Fruit fly (Drosophila melanogaster) whole organism, wandering third instar larva: ENCODE data around the gene sphe.

Source experiments
- Abd-B ChIP-seq: fragments of >200 bp; optimal IDR thresholded peaks from 2 replicates; lab custom pipeline; 2017; ENCODE audit warnings: missing biosample characterization, missing genetic modification characterization
- CG32264 ChIP-seq: fragments of 200-800 bp; sonication (Bioruptor generic); optimal IDR thresholded peaks from 2 replicates; lab custom pipeline; 2016; ENCODE audit warnings: missing biosample characterization, missing genetic modification characterization
- CG9705 ChIP-seq: fragments of 200-800 bp; sonication (Bioruptor generic); optimal IDR thresholded peaks from 2 replicates; lab custom pipeline; 2018; ENCODE audit warnings: missing biosample characterization, mild to moderate bottlenecking, missing genetic modification characterization
- CrebA ChIP-seq: fragments of 200-800 bp; sonication (Bioruptor generic); optimal IDR thresholded peaks from 2 replicates; lab custom pipeline; 2016; ENCODE audit warnings: missing biosample characterization, mild to moderate bottlenecking, missing genetic modification characterization, borderline replicate concordance
- Dfd ChIP-seq: fragments of >200 bp; optimal IDR thresholded peaks from 2 replicates; lab custom pipeline; 2017; ENCODE audit warnings: missing biosample characterization, missing genetic modification characterization
- Dif ChIP-seq: fragments of 200-275, 200-300 bp; sonication (Bioruptor generic); optimal IDR thresholded peaks from 2 replicates; lab custom pipeline; 2018; ENCODE audit warnings: missing biosample characterization, missing genetic modification characterization; ENCODE audit not compliant: partially characterized antibody
- GATAd ChIP-seq: sonication (Bioruptor generic); optimal IDR thresholded peaks from 2 replicates; lab custom pipeline; 2016; ENCODE audit warnings: missing biosample characterization, missing genetic modification characterization
- HLH106 ChIP-seq: fragments of 200-800 bp; optimal IDR thresholded peaks from 3 replicates; lab custom pipeline; 2019; ENCODE audit warnings: missing biosample characterization, mild to moderate bottlenecking, missing genetic modification characterization, moderate library complexity
- Hnf4 ChIP-seq: fragments of 200-800 bp; sonication (Bioruptor generic); optimal IDR thresholded peaks from 2 replicates; lab custom pipeline; 2016; ENCODE audit warnings: missing biosample characterization, mild to moderate bottlenecking, missing genetic modification characterization
- Hr78 ChIP-seq: fragments of >200 bp; optimal IDR thresholded peaks from 2 replicates; lab custom pipeline; 2017; ENCODE audit warnings: missing biosample characterization, missing genetic modification characterization
- Jra ChIP-seq: sonication (Bioruptor generic); optimal IDR thresholded peaks from 2 replicates; lab custom pipeline; 2016; ENCODE audit warnings: missing biosample characterization, missing genetic modification characterization
- Mio ChIP-seq: sonication (Bioruptor generic); optimal IDR thresholded peaks from 2 replicates; lab custom pipeline; 2016; ENCODE audit warnings: missing biosample characterization, missing genetic modification characterization
- Myc ChIP-seq: fragments of >200 bp; optimal IDR thresholded peaks from 2 replicates; lab custom pipeline; 2017
- N ChIP-seq: fragments of >200 bp; optimal IDR thresholded peaks from 2 replicates; lab custom pipeline; 2018; ENCODE audit warnings: missing biosample characterization, missing external identifiers, missing genetic modification characterization
- Sp1 ChIP-seq: fragments of 200-800 bp; sonication (Bioruptor generic); optimal IDR thresholded peaks from 3 replicates; lab custom pipeline; 2019; ENCODE audit warnings: missing biosample characterization, mild to moderate bottlenecking, missing genetic modification characterization, moderate library complexity
- Vsx2 ChIP-seq: fragments of 200-300, 225-300 bp; sonication (Bioruptor generic); optimal IDR thresholded peaks from 2 replicates; lab custom pipeline; 2018; ENCODE audit warnings: missing biosample characterization, missing genetic modification characterization; ENCODE audit not compliant: partially characterized antibody
- br ChIP-seq: fragments of 200-800 bp; sonication (Bioruptor generic); optimal IDR thresholded peaks from 2 replicates; lab custom pipeline; 2016; ENCODE audit warnings: missing biosample characterization, missing genetic modification characterization
- brk ChIP-seq: fragments of 200-800 bp; sonication (Bioruptor generic); optimal IDR thresholded peaks from 2 replicates; lab custom pipeline; 2016; ENCODE audit warnings: missing biosample characterization, mild to moderate bottlenecking, missing genetic modification characterization
- dl ChIP-seq, 2 experiments: fragments of 175-275, 200-275 bp in 1 of 2; fragments of 200-275 bp in 1 of 2; sonication (Bioruptor generic); optimal IDR thresholded peaks; lab custom pipeline; 2018; ENCODE audit warnings: mild to moderate bottlenecking in 2 of 2, missing biosample characterization in 2 of 2, missing genetic modification characterization in 2 of 2, moderate library complexity in 2 of 2; ENCODE audit not compliant: partially characterized antibody in 2 of 2, insufficient read depth in 1 of 2
- dmrt93B ChIP-seq: fragments of 200-800 bp; sonication (Bioruptor generic); optimal IDR thresholded peaks from 2 replicates; lab custom pipeline; 2018; ENCODE audit warnings: missing biosample characterization, mild to moderate bottlenecking, missing genetic modification characterization
- dsf ChIP-seq: sonication (Bioruptor generic); optimal IDR thresholded peaks from 2 replicates; lab custom pipeline; 2016; ENCODE audit warnings: missing biosample characterization, missing genetic modification characterization, borderline replicate concordance
- ey ChIP-seq: fragments of 200-800 bp; sonication (Bioruptor generic); optimal IDR thresholded peaks from 2 replicates; lab custom pipeline; 2016; ENCODE audit warnings: missing biosample characterization, missing genetic modification characterization
- foxo ChIP-seq, 2 experiments: fragments of 200-800 bp; sonication (Bioruptor generic); optimal IDR thresholded peaks; 2 replicates in 1 of 2; 3 replicates in 1 of 2; lab custom pipeline; 2016 to 2017; ENCODE audit warnings: missing biosample characterization in 2 of 2, missing genetic modification characterization in 2 of 2
- fru ChIP-seq: fragments of 200-800 bp; sonication (Bioruptor generic); optimal IDR thresholded peaks from 3 replicates; lab custom pipeline; 2016; ENCODE audit warnings: missing biosample characterization, mild to moderate bottlenecking, missing genetic modification characterization
- h ChIP-seq: fragments of 200-800 bp; sonication (Bioruptor generic); optimal IDR thresholded peaks from 3 replicates; lab custom pipeline; 2016; ENCODE audit warnings: missing biosample characterization, mild to moderate bottlenecking, missing genetic modification characterization
- jim ChIP-seq: fragments of 175-275, 200-325 bp; sonication (Bioruptor generic); optimal IDR thresholded peaks from 2 replicates; lab custom pipeline; 2016; ENCODE audit warnings: missing biosample characterization, mild to moderate bottlenecking, missing genetic modification characterization
- pan ChIP-seq: fragments of >200 bp; optimal IDR thresholded peaks from 2 replicates; lab custom pipeline; 2017
- psq ChIP-seq: fragments of 200-800 bp; sonication (Bioruptor generic); optimal IDR thresholded peaks from 3 replicates; lab custom pipeline; 2017; ENCODE audit warnings: missing biosample characterization, mild to moderate bottlenecking, missing genetic modification characterization, moderate library complexity
- sage ChIP-seq: fragments of 200-800 bp; sonication (Bioruptor generic); optimal IDR thresholded peaks from 2 replicates; lab custom pipeline; 2016; ENCODE audit warnings: missing biosample characterization, mild to moderate bottlenecking, missing genetic modification characterization
- sv ChIP-seq: fragments of 200-800 bp; sonication (Bioruptor generic); optimal IDR thresholded peaks from 3 replicates; lab custom pipeline; 2016; ENCODE audit warnings: missing biosample characterization, missing genetic modification characterization
- tai ChIP-seq: sonication (Bioruptor generic); optimal IDR thresholded peaks from 2 replicates; lab custom pipeline; 2016; ENCODE audit warnings: missing biosample characterization, missing genetic modification characterization
- usp ChIP-seq: fragments of >200 bp; optimal IDR thresholded peaks from 2 replicates; lab custom pipeline; 2017; ENCODE audit warnings: missing biosample characterization, missing genetic modification characterization
- woc ChIP-seq: sonication (Bioruptor generic); optimal IDR thresholded peaks from 2 replicates; lab custom pipeline; 2016; ENCODE audit warnings: missing biosample characterization, mild to moderate bottlenecking, missing genetic modification characterization

sphe gene

dm6 chrX:16742547-16742946 lies 40.8 kb upstream of the sphe start, which contains the start of gene Twdlalpha:
Twdlalpha (plus strand) TSS chrX:16742847.
- TF ChIP-seq fru (GFP tag; lab: Kevin White, UChicago) (no peak), Hnf4 (no peak)
- TF ChIP-seq, all 38 proteins: peak for 0

dm6 chrX:16740606-16741005 lies 38.8 kb upstream of the sphe start, which contains the start of gene CG32568:
CG32568 (plus strand) TSS chrX:16740906.
- TF ChIP-seq sv (GFP tag; lab: Kevin White, UChicago) (no peak), Myc (lab: Kevin White, UChicago) (no peak), pan (lab: Kevin White, UChicago) (no peak), CG32264 (GFP tag; lab: Kevin White, UChicago) (no peak), CrebA (no peak), h (GFP tag; lab: Kevin White, UChicago) (no peak), br (GFP tag; lab: Kevin White, UChicago) (no peak), Sp1 (GFP tag; lab: Kevin White, UChicago) (no peak), foxo (GFP tag; optimal IDR thresholded peaks at IDR 0.05; lab: Kevin White, UChicago) (no peak), Mio (no peak), N (no peak), Hnf4 (no peak), dmrt93B (GFP tag; lab: Kevin White, UChicago) (no peak), jim (GFP tag; lab: Kevin White, UChicago) (no peak), Hr78 (GFP tag; lab: Kevin White, UChicago) (no peak), Dfd (GFP tag; lab: Kevin White, UChicago) (no peak), woc (GFP tag; lab: Kevin White, UChicago) (no peak), Abd-B (no peak)
- TF ChIP-seq, all 38 proteins: peak for 0

- no peak for TF ChIP-seq Vsx2
- TF ChIP-seq dmrt93B (GFP tag; lab: Kevin White, UChicago): no peak
- TF ChIP-seq Sp1 (GFP tag; lab: Kevin White, UChicago): no peak
- TF ChIP-seq Mio: no peak
- TF ChIP-seq CrebA: no peak
- no peak for TF ChIP-seq pan (lab: Kevin White, UChicago)
- TF ChIP-seq sv (GFP tag; lab: Kevin White, UChicago): no peak
- no peak for TF ChIP-seq Jra (GFP tag; lab: Kevin White, UChicago)
- TF ChIP-seq CG9705 (GFP tag; lab: Kevin White, UChicago): no peak
- TF ChIP-seq Hr78 (GFP tag; lab: Kevin White, UChicago): no peak
- TF ChIP-seq br (GFP tag; lab: Kevin White, UChicago): no peak
- TF ChIP-seq usp (GFP tag; lab: Kevin White, UChicago): no peak
- TF ChIP-seq psq (GFP tag; lab: Kevin White, UChicago): no peak
- no peak for TF ChIP-seq jim (GFP tag; lab: Kevin White, UChicago)
- no peak for TF ChIP-seq Abd-B
These were observed 36.1 kb upstream of the sphe start, which contains the start of gene TwdlZ for dm6 chrX:16737878-16738277. TwdlZ (plus strand) TSS chrX:16738178.

- no peak for TF ChIP-seq N
- TF ChIP-seq sv (GFP tag; lab: Kevin White, UChicago): no peak
- no peak for TF ChIP-seq fru (GFP tag; lab: Kevin White, UChicago)
- no peak for TF ChIP-seq Dfd (GFP tag; lab: Kevin White, UChicago)
- TF ChIP-seq, all 38 proteins: peak for 0
These were observed 34.4 kb upstream of the sphe start for dm6 chrX:16736180-16736579.

- TF ChIP-seq foxo (GFP tag; optimal IDR thresholded peaks at IDR 0.05; lab: Kevin White, UChicago): no peak
- no peak for TF ChIP-seq tai (GFP tag; lab: Kevin White, UChicago)
- TF ChIP-seq Abd-B: no peak
- no peak for TF ChIP-seq Sp1 (GFP tag; lab: Kevin White, UChicago)
- TF ChIP-seq dsf (GFP tag; lab: Kevin White, UChicago): no peak
- TF ChIP-seq pan (lab: Kevin White, UChicago): no peak
- TF ChIP-seq Dif: no peak
- TF ChIP-seq brk (GFP tag; lab: Kevin White, UChicago): no peak
- no peak for TF ChIP-seq CrebA
- no peak for TF ChIP-seq fru (GFP tag; lab: Kevin White, UChicago)
- TF ChIP-seq jim (GFP tag; lab: Kevin White, UChicago): no peak
- no peak for TF ChIP-seq ey (GFP tag; lab: Kevin White, UChicago)
- TF ChIP-seq HLH106 (tag; lab: Kevin White, UChicago): no peak
- no peak for TF ChIP-seq sage (GFP tag; lab: Kevin White, UChicago)
- no peak for TF ChIP-seq Jra (GFP tag; lab: Kevin White, UChicago)
- no peak for TF ChIP-seq GATAd (GFP tag; lab: Kevin White, UChicago)
- no peak for TF ChIP-seq dl (GFP tag; optimal IDR thresholded peaks at IDR 0.05; lab: Kevin White, UChicago; ENCODE audit: insufficient read depth in 1 of 2, partially characterized antibody in 2 of 2)
- TF ChIP-seq, all 38 proteins: peak for 0
These were observed 32.9 kb upstream of the sphe start, which contains the start of gene TwdlY for dm6 chrX:16734647-16735046. TwdlY (plus strand) TSS chrX:16734947.
